Fruit fly (Drosophila melanogaster) whole organism, prepupa: ENCODE measurements around the gene CCAP-R.

ENCODE experiments used
- CG34406 ChIP-seq: fragments of 200-800 bp; sonication (Bioruptor generic); optimal IDR thresholded peaks from 3 replicates; lab custom pipeline; 2016; ENCODE audit warnings: missing biosample characterization, missing genetic modification characterization
- Eip75B ChIP-seq: fragments of 200-800 bp; sonication (Bioruptor generic); optimal IDR thresholded peaks from 3 replicates; lab custom pipeline; 2016; ENCODE audit warnings: missing biosample characterization, missing genetic modification characterization
- Ets96B ChIP-seq: fragments of 200-800 bp; optimal IDR thresholded peaks from 2 replicates; lab custom pipeline; 2019; ENCODE audit warnings: missing biosample characterization, mild to moderate bottlenecking, missing genetic modification characterization, moderate library complexity
- Smox ChIP-seq: fragments of 200-800 bp; sonication (Bioruptor generic); optimal IDR thresholded peaks from 3 replicates; lab custom pipeline; 2016; ENCODE audit warnings: missing biosample characterization, missing genetic modification characterization
- Sox14 ChIP-seq: fragments of 200-800 bp; sonication (Bioruptor generic); optimal IDR thresholded peaks from 3 replicates; lab custom pipeline; 2016; ENCODE audit warnings: missing biosample characterization, missing genetic modification characterization
- fd59A ChIP-seq: fragments of 200-800 bp; sonication (Bioruptor generic); optimal IDR thresholded peaks from 2 replicates; lab custom pipeline; 2017; ENCODE audit warnings: missing biosample characterization, mild to moderate bottlenecking, missing genetic modification characterization, missing genetic modification reagents

- TF ChIP-seq Smox (GFP tag; lab: Kevin White, UChicago) (no peak), Ets96B (no peak), Eip75B (no peak), CG34406 (no peak), fd59A (no peak), Sox14 (GFP tag; lab: Kevin White, UChicago) (no peak)
Observed at dm6 chr3R:25956092-25956491, at the start of gene CCAP-R.
